Fruit fly (Drosophila melanogaster) whole organism, embryonic: ENCODE data around the gene fmt.

Experiments used
- BEAF-32 ChIP-seq: fragments of 200-800 bp; sonication (Bioruptor generic); optimal IDR thresholded peaks from 3 replicates; lab custom pipeline; 2017; ENCODE audit warnings: missing biosample characterization, missing genetic modification characterization, mild to moderate bottlenecking, moderate library complexity, missing genetic modification reagents
- Bgb ChIP-seq: fragments of 200-800 bp; sonication (Bioruptor generic); IDR thresholded peaks from 2 replicates; pipeline ENCODE4 v1.3.6; 2022; ENCODE audit warnings: missing biosample characterization, missing genetic modification characterization; ENCODE audit not compliant: partially characterized antibody
- CG10274 ChIP-seq: fragments of 200-800 bp; sonication (Bioruptor generic); optimal IDR thresholded peaks from 3 replicates; lab custom pipeline; 2017; ENCODE audit warnings: missing biosample characterization, mild to moderate bottlenecking, missing genetic modification characterization
- CG11093 ChIP-seq: fragments of 200-800 bp; sonication (Bioruptor generic); IDR thresholded peaks from 3 replicates; pipeline ENCODE4 v1.3.6; 2022; ENCODE audit warnings: missing biosample characterization, missing genetic modification characterization
- CG11456 ChIP-seq: fragments of 200-800 bp; sonication (Bioruptor generic); IDR thresholded peaks from 3 replicates; pipeline ENCODE4 v1.3.6; 2022; ENCODE audit warnings: missing biosample characterization, missing genetic modification characterization
- CG12299 ChIP-seq: fragments of 200-800 bp; sonication (Bioruptor generic); optimal IDR thresholded peaks from 2 replicates; lab custom pipeline; 2018; ENCODE audit warnings: missing biosample characterization, mild to moderate bottlenecking, missing genetic modification characterization
- CG14860 ChIP-seq: fragments of 200-800 bp; sonication (Bioruptor generic); IDR thresholded peaks from 3 replicates; pipeline ENCODE4 v1.3.6; 2022; ENCODE audit warnings: missing biosample characterization, missing genetic modification characterization; ENCODE audit not compliant: partially characterized antibody
- CG17385 ChIP-seq: fragments of 200-800 bp; sonication (Bioruptor generic); optimal IDR thresholded peaks from 3 replicates; lab custom pipeline; 2018; ENCODE audit warnings: missing biosample characterization, mild to moderate bottlenecking, missing genetic modification characterization
- CG1832 ChIP-seq: fragments of 200-800 bp; sonication (Bioruptor generic); optimal IDR thresholded peaks from 2 replicates; lab custom pipeline; 2017; ENCODE audit warnings: missing biosample characterization, mild to moderate bottlenecking, missing genetic modification characterization, inconsistent platforms
- CG18476 ChIP-seq: fragments of 200-800 bp; sonication (Bioruptor generic); optimal IDR thresholded peaks from 2 replicates; lab custom pipeline; 2016; ENCODE audit warnings: missing biosample characterization, mild to moderate bottlenecking, missing genetic modification characterization
- CG30020 ChIP-seq: fragments of 200-800 bp; optimal IDR thresholded peaks from 2 replicates; lab custom pipeline; 2019; ENCODE audit warnings: missing biosample characterization, mild to moderate bottlenecking, missing genetic modification characterization, moderate library complexity
- CG3065 ChIP-seq: fragments of 200-800 bp; sonication (Bioruptor generic); optimal IDR thresholded peaks from 2 replicates; lab custom pipeline; 2016; ENCODE audit warnings: missing biosample characterization, missing genetic modification characterization
- CG31441 ChIP-seq: fragments of 200-800 bp; sonication (Bioruptor generic); IDR thresholded peaks from 2 replicates; pipeline ENCODE4 v1.3.6; 2022; ENCODE audit warnings: missing biosample characterization, missing genetic modification characterization
- CG3163 ChIP-seq: fragments of 200-800 bp; sonication (Bioruptor generic); optimal IDR thresholded peaks from 3 replicates; lab custom pipeline; 2016; ENCODE audit warnings: missing biosample characterization, missing genetic modification characterization
- CG32532 ChIP-seq: fragments of 200-800 bp; sonication (Bioruptor generic); IDR thresholded peaks from 2 replicates; pipeline ENCODE4 v1.3.6; 2022; ENCODE audit warnings: missing biosample characterization, missing genetic modification characterization
- CG42726 ChIP-seq: fragments of 200-800 bp; sonication (Bioruptor generic); IDR thresholded peaks from 2 replicates; pipeline ENCODE4 v1.3.6; 2022; ENCODE audit warnings: missing biosample characterization, missing genetic modification characterization; ENCODE audit not compliant: partially characterized antibody
- CG4282 ChIP-seq: fragments of 200-800 bp; sonication (Bioruptor generic); optimal IDR thresholded peaks from 2 replicates; lab custom pipeline; 2016; ENCODE audit warnings: missing biosample characterization, missing genetic modification characterization
- CG4424 ChIP-seq: fragments of 200-800 bp; sonication (Bioruptor generic); optimal IDR thresholded peaks from 3 replicates; lab custom pipeline; 2016; ENCODE audit warnings: missing biosample characterization, missing genetic modification characterization
- CG4854 ChIP-seq: fragments of 200-800 bp; sonication (Bioruptor generic); optimal IDR thresholded peaks from 2 replicates; lab custom pipeline; 2016; ENCODE audit warnings: missing biosample characterization, missing genetic modification characterization, inconsistent platforms
- CG7786 ChIP-seq: fragments of 200-800 bp; sonication (Bioruptor generic); optimal IDR thresholded peaks from 2 replicates; lab custom pipeline; 2016; ENCODE audit warnings: missing biosample characterization, missing genetic modification characterization
- CG7839 ChIP-seq: fragments of 200-800 bp; sonication (Bioruptor generic); optimal IDR thresholded peaks from 3 replicates; lab custom pipeline; 2018; ENCODE audit warnings: missing biosample characterization, mild to moderate bottlenecking, missing genetic modification characterization, moderate library complexity
- CG7987 ChIP-seq: fragments of 200-800 bp; sonication (Bioruptor generic); optimal IDR thresholded peaks from 2 replicates; lab custom pipeline; 2018; ENCODE audit warnings: missing biosample characterization, mild to moderate bottlenecking, missing genetic modification characterization, moderate library complexity
- Camta ChIP-seq: fragments of 200-800 bp; sonication (Bioruptor generic); optimal IDR thresholded peaks from 2 replicates; lab custom pipeline; 2016; ENCODE audit warnings: missing biosample characterization, missing genetic modification characterization
- CoRest ChIP-seq: fragments of 200-800 bp; sonication (Bioruptor generic); optimal IDR thresholded peaks from 3 replicates; lab custom pipeline; 2018; ENCODE audit warnings: missing biosample characterization, mild to moderate bottlenecking, missing genetic modification characterization, moderate library complexity
- D19A ChIP-seq: fragments of 200-800 bp; optimal IDR thresholded peaks from 3 replicates; lab custom pipeline; 2019; ENCODE audit warnings: missing biosample characterization, mild to moderate bottlenecking, missing genetic modification characterization, moderate library complexity
- H15 ChIP-seq: fragments of 200-800 bp; sonication (Bioruptor generic); IDR thresholded peaks from 3 replicates; pipeline ENCODE4 v1.3.6; 2022; ENCODE audit warnings: missing biosample characterization, missing genetic modification characterization
- Hey ChIP-seq: fragments of 200-800 bp; sonication (Bioruptor generic); optimal IDR thresholded peaks from 3 replicates; lab custom pipeline; 2018; ENCODE audit warnings: missing biosample characterization, mild to moderate bottlenecking, missing genetic modification characterization
- Max ChIP-seq: fragments of 200-800 bp; sonication (Bioruptor generic); optimal IDR thresholded peaks from 2 replicates; lab custom pipeline; 2016; ENCODE audit warnings: missing biosample characterization, mild to moderate bottlenecking, missing genetic modification characterization
- Neu2 ChIP-seq: fragments of 200-800 bp; sonication (Bioruptor generic); optimal IDR thresholded peaks from 3 replicates; lab custom pipeline; 2016; ENCODE audit warnings: missing biosample characterization, missing genetic modification characterization, borderline replicate concordance
- Sox102F ChIP-seq: fragments of 200-800 bp; sonication (Bioruptor generic); optimal IDR thresholded peaks from 2 replicates; lab custom pipeline; 2018; ENCODE audit warnings: missing biosample characterization, mild to moderate bottlenecking, missing genetic modification characterization, moderate library complexity
- Ssrp ChIP-seq: fragments of 200-800 bp; sonication (Bioruptor generic); optimal IDR thresholded peaks from 2 replicates; lab custom pipeline; 2018; ENCODE audit warnings: missing biosample characterization, mild to moderate bottlenecking, missing genetic modification characterization, moderate library complexity
- ara ChIP-seq: fragments of 200-800 bp; sonication (Bioruptor generic); IDR thresholded peaks from 2 replicates; pipeline ENCODE4 v1.3.6; 2022; ENCODE audit warnings: missing biosample characterization, missing genetic modification characterization
- croc ChIP-seq: fragments of 200-800 bp; sonication (Bioruptor generic); conservative IDR thresholded peaks from 3 replicates; pipeline ENCODE4 v1.3.6; 2022; ENCODE audit warnings: missing biosample characterization, missing genetic modification characterization
- dan ChIP-seq: fragments of 200-800 bp; sonication (Bioruptor generic); IDR thresholded peaks from 2 replicates; pipeline ENCODE4 v1.3.6; 2022; ENCODE audit warnings: missing biosample characterization, missing genetic modification characterization
- dmrt11E ChIP-seq: fragments of 200-800 bp; sonication (Bioruptor generic); optimal IDR thresholded peaks from 3 replicates; lab custom pipeline; 2018; ENCODE audit warnings: missing biosample characterization, mild to moderate bottlenecking, missing genetic modification characterization, moderate library complexity
- dysf ChIP-seq: fragments of 200-800 bp; sonication (Bioruptor generic); IDR thresholded peaks from 3 replicates; pipeline ENCODE4 v1.3.6; 2022; ENCODE audit warnings: missing biosample characterization, missing genetic modification characterization
- esg ChIP-seq: fragments of 200-800 bp; sonication (Bioruptor generic); conservative IDR thresholded peaks from 2 replicates; pipeline ENCODE4 v1.3.6; 2022; ENCODE audit warnings: missing biosample characterization, missing genetic modification characterization
- fu2 ChIP-seq: fragments of 200-800 bp; sonication (Bioruptor generic); optimal IDR thresholded peaks from 2 replicates; lab custom pipeline; 2016; ENCODE audit warnings: missing biosample characterization, missing genetic modification characterization
- gfzf ChIP-seq: fragments of 200-800 bp; sonication (Bioruptor generic); optimal IDR thresholded peaks from 2 replicates; lab custom pipeline; 2016; ENCODE audit warnings: missing biosample characterization, mild to moderate bottlenecking, missing genetic modification characterization, moderate library complexity
- hbn ChIP-seq: fragments of 200-800 bp; sonication (Bioruptor generic); IDR thresholded peaks from 2 replicates; pipeline ENCODE4 v1.3.6; 2022; ENCODE audit warnings: missing biosample characterization, missing genetic modification characterization; ENCODE audit not compliant: partially characterized antibody
- ind ChIP-seq: fragments of 200-800 bp; sonication (Bioruptor generic); optimal IDR thresholded peaks from 3 replicates; lab custom pipeline; 2016; ENCODE audit warnings: missing biosample characterization, missing genetic modification characterization
- nmo ChIP-seq: fragments of 200-800 bp; sonication (Bioruptor generic); optimal IDR thresholded peaks from 2 replicates; lab custom pipeline; 2018; ENCODE audit warnings: missing biosample characterization, mild to moderate bottlenecking, missing genetic modification characterization, moderate library complexity
- odd ChIP-seq: fragments of 200-800 bp; sonication (Bioruptor generic); optimal IDR thresholded peaks from 2 replicates; lab custom pipeline; 2017; ENCODE audit warnings: missing biosample characterization, mild to moderate bottlenecking, missing genetic modification characterization
- ro ChIP-seq: fragments of 200-800 bp; sonication (Bioruptor generic); IDR thresholded peaks from 2 replicates; pipeline ENCODE4 v1.3.6; 2022; ENCODE audit warnings: missing biosample characterization, missing genetic modification characterization
- sens-2 ChIP-seq: fragments of 200-800 bp; sonication (Bioruptor generic); IDR thresholded peaks from 2 replicates; pipeline ENCODE4 v1.3.6; 2022; ENCODE audit warnings: missing biosample characterization, missing genetic modification characterization
- sisA ChIP-seq: fragments of 200-800 bp; sonication (Bioruptor generic); IDR thresholded peaks from 2 replicates; pipeline ENCODE4 v1.3.6; 2022; ENCODE audit warnings: missing biosample characterization, missing genetic modification characterization
- sug ChIP-seq: fragments of 200-800 bp; optimal IDR thresholded peaks from 2 replicates; lab custom pipeline; 2019; ENCODE audit warnings: missing biosample characterization, mild to moderate bottlenecking, missing genetic modification characterization, moderate library complexity
- tna ChIP-seq: fragments of 200-800 bp; sonication (Bioruptor generic); IDR thresholded peaks from 2 replicates; pipeline ENCODE4 v1.3.6; 2022; ENCODE audit warnings: missing biosample characterization, missing genetic modification characterization; ENCODE audit not compliant: partially characterized antibody
- vnd ChIP-seq: fragments of 200-800 bp; sonication (Bioruptor generic); IDR thresholded peaks from 3 replicates; pipeline ENCODE4 v1.3.6; 2022; ENCODE audit warnings: missing biosample characterization, missing genetic modification characterization; ENCODE audit not compliant: partially characterized antibody
- zfh2 ChIP-seq: fragments of 200-800 bp; sonication (Bioruptor generic); optimal IDR thresholded peaks from 2 replicates; lab custom pipeline; 2016; ENCODE audit warnings: missing biosample characterization, missing genetic modification characterization

Gene fmt

dm6 chr3L:6139924-6140574 lies 33.6 kb downstream of the fmt start, which contains the start of gene Cpr65Av (continued):
- TF ChIP-seq sug (tag; lab: Kevin White, UChicago) (no peak), zfh2 (GFP tag; lab: Kevin White, UChicago) (no peak), Ssrp (tag; lab: Kevin White, UChicago) (no peak), ind (GFP tag; lab: Kevin White, UChicago) (no peak), CG7839 (tag; lab: Kevin White, UChicago) (no peak), CG7987 (GFP tag; lab: Kevin White, UChicago) (no peak), CG42726 (GFP tag; lab: Robert Waterston, UW) (no peak), Sox102F (GFP tag; lab: Kevin White, UChicago) (peak; percentile 48), CG7786 (GFP tag; lab: Kevin White, UChicago) (no peak), hbn (GFP tag; lab: Robert Waterston, UW) (no peak), CG12299 (no peak), CG3065 (no peak), H15 (no peak), CG14860 (GFP tag; lab: Robert Waterston, UW) (no peak), tna (GFP tag; lab: Robert Waterston, UW) (no peak), croc (GFP tag; lab: Robert Waterston, UW) (no peak), D19A (no peak), Hey (tag; lab: Kevin White, UChicago) (no peak), CG11456 (GFP tag; lab: Robert Waterston, UW) (no peak), CG4282 (GFP tag; lab: Kevin White, UChicago) (no peak), dysf (GFP tag; lab: Robert Waterston, UW) (no peak), dmrt11E (tag; lab: Kevin White, UChicago) (no peak), CG18476 (GFP tag; lab: Kevin White, UChicago) (no peak), CG4854 (no peak), CG1832 (GFP tag; lab: Kevin White, UChicago) (no peak), CG30020 (tag; lab: Kevin White, UChicago) (no peak), CoRest (tag; lab: Kevin White, UChicago) (peak; percentile 7), dan (GFP tag; lab: Robert Waterston, UW) (no peak), BEAF-32 (no peak), gfzf (GFP tag; lab: Kevin White, UChicago) (no peak), sisA (GFP tag; lab: Robert Waterston, UW) (no peak), Bgb (no peak), vnd (GFP tag; lab: Robert Waterston, UW) (no peak), CG31441 (0 out of 2 replicates have a peak, but pooled peaks have one; percentile 12), Max (no peak), CG10274 (GFP tag; lab: Kevin White, UChicago) (no peak), Camta (GFP tag; lab: Kevin White, UChicago) (no peak), nmo (no peak), CG3163 (no peak), CG4424 (GFP tag; lab: Kevin White, UChicago) (no peak), CG32532 (GFP tag; lab: Robert Waterston, UW) (no peak), odd (GFP tag; lab: Kevin White, UChicago) (peak; percentile 33), sens-2 (GFP tag; lab: Robert Waterston, UW) (no peak), esg (GFP tag; lab: Robert Waterston, UW) (no peak), ara (GFP tag; lab: Robert Waterston, UW) (no peak), CG17385 (GFP tag; lab: Kevin White, UChicago) (peak; percentile 2), ro (no peak), Neu2 (GFP tag; lab: Kevin White, UChicago) (no peak), CG11093 (GFP tag; lab: Robert Waterston, UW) (no peak), fu2 (no peak)
